Fruit fly (Drosophila melanogaster) whole organism, embryonic: ENCODE measurements around the gene BCAS2.

Source experiments
- Bdp1 ChIP-seq: fragments of 200-800 bp; sonication (Bioruptor generic); optimal IDR thresholded peaks from 3 replicates; lab custom pipeline; 2016; ENCODE audit warnings: missing biosample characterization, missing genetic modification characterization
- Bgb ChIP-seq: fragments of 200-800 bp; sonication (Bioruptor generic); IDR thresholded peaks from 2 replicates; pipeline ENCODE4 v1.3.6; 2022; ENCODE audit warnings: missing biosample characterization, missing genetic modification characterization; ENCODE audit not compliant: partially characterized antibody
- CG10321 ChIP-seq: fragments of 200-800 bp; sonication (Bioruptor generic); IDR thresholded peaks from 2 replicates; pipeline ENCODE4 v1.3.6; 2022; ENCODE audit warnings: missing biosample characterization, missing genetic modification characterization
- CG10431 ChIP-seq: fragments of 200-800 bp; sonication (Bioruptor generic); optimal IDR thresholded peaks from 3 replicates; lab custom pipeline; 2018; ENCODE audit warnings: missing biosample characterization, mild to moderate bottlenecking, missing genetic modification characterization
- CG11560 ChIP-seq: fragments of 200-800 bp; sonication (Bioruptor generic); IDR thresholded peaks from 3 replicates; pipeline ENCODE4 v1.3.6; 2022; ENCODE audit warnings: missing biosample characterization, missing genetic modification characterization
- CG11723 ChIP-seq: fragments of 200-800 bp; sonication (Bioruptor generic); optimal IDR thresholded peaks from 2 replicates; lab custom pipeline; 2017; ENCODE audit warnings: missing biosample characterization, mild to moderate bottlenecking, missing genetic modification characterization
- CG12942 ChIP-seq: fragments of 200-800 bp; sonication (Bioruptor generic); optimal IDR thresholded peaks from 3 replicates; lab custom pipeline; 2016; ENCODE audit warnings: missing biosample characterization, missing genetic modification characterization
- CG1647 ChIP-seq: fragments of 200-800 bp; sonication (Bioruptor generic); optimal IDR thresholded peaks from 3 replicates; lab custom pipeline; 2016; ENCODE audit warnings: missing biosample characterization, missing genetic modification characterization
- CG16779 ChIP-seq: fragments of 200-800 bp; sonication (Bioruptor generic); IDR thresholded peaks from 2 replicates; pipeline ENCODE4 v1.3.6; 2022; ENCODE audit warnings: missing biosample characterization, missing genetic modification characterization
- CG17361 ChIP-seq: fragments of 200-800 bp; sonication (Bioruptor generic); IDR thresholded peaks from 3 replicates; pipeline ENCODE4 v1.3.6; 2022; ENCODE audit warnings: missing biosample characterization, missing genetic modification characterization
- CG17568 ChIP-seq: fragments of 200-800 bp; sonication (Bioruptor generic); optimal IDR thresholded peaks from 2 replicates; lab custom pipeline; 2018; ENCODE audit warnings: missing biosample characterization, mild to moderate bottlenecking, missing genetic modification characterization, moderate library complexity
- CG2116 ChIP-seq: fragments of 200-800 bp; sonication (Bioruptor generic); optimal IDR thresholded peaks from 3 replicates; lab custom pipeline; 2018; ENCODE audit warnings: missing biosample characterization, mild to moderate bottlenecking, missing genetic modification characterization
- CG31224 ChIP-seq: fragments of 200-800 bp; sonication (Bioruptor generic); IDR thresholded peaks from 2 replicates; pipeline ENCODE4 v1.3.6; 2022; ENCODE audit warnings: missing biosample characterization, missing genetic modification characterization
- CG32767 ChIP-seq: fragments of 200-800 bp; sonication (Bioruptor generic); IDR thresholded peaks from 2 replicates; pipeline ENCODE4 v1.3.6; 2022; ENCODE audit warnings: missing biosample characterization, missing genetic modification characterization
- CG43689 ChIP-seq: fragments of 200-800 bp; sonication (Bioruptor generic); IDR thresholded peaks from 2 replicates; pipeline ENCODE4 v1.3.6; 2022; ENCODE audit warnings: missing biosample characterization, missing genetic modification characterization
- CG4854 ChIP-seq: fragments of 200-800 bp; sonication (Bioruptor generic); optimal IDR thresholded peaks from 2 replicates; lab custom pipeline; 2016; ENCODE audit warnings: missing biosample characterization, missing genetic modification characterization, inconsistent platforms
- CG6765 ChIP-seq: fragments of 200-800 bp; sonication (Bioruptor generic); optimal IDR thresholded peaks from 3 replicates; lab custom pipeline; 2017; ENCODE audit warnings: missing biosample characterization, mild to moderate bottlenecking, missing genetic modification characterization
- CG7987 ChIP-seq: fragments of 200-800 bp; sonication (Bioruptor generic); optimal IDR thresholded peaks from 2 replicates; lab custom pipeline; 2018; ENCODE audit warnings: missing biosample characterization, mild to moderate bottlenecking, missing genetic modification characterization, moderate library complexity
- Dp ChIP-seq: fragments of 200-800 bp; sonication (Bioruptor generic); optimal IDR thresholded peaks from 2 replicates; lab custom pipeline; 2018; ENCODE audit warnings: missing biosample characterization, mild to moderate bottlenecking, missing genetic modification characterization, moderate library complexity
- Dref ChIP-seq: fragments of 200-800 bp; sonication (Bioruptor generic); IDR thresholded peaks from 2 replicates; pipeline ENCODE4 v1.3.6; 2022; ENCODE audit warnings: missing biosample characterization, missing genetic modification characterization
- Hmx ChIP-seq: fragments of 200-800 bp; sonication (Bioruptor generic); optimal IDR thresholded peaks from 2 replicates; lab custom pipeline; 2016; ENCODE audit warnings: missing biosample characterization, missing genetic modification characterization
- MBD-R2 ChIP-seq: fragments of 200-800 bp; sonication (Bioruptor generic); IDR thresholded peaks from 2 replicates; pipeline ENCODE4 v1.3.6; 2022; ENCODE audit warnings: missing biosample characterization, missing genetic modification characterization
- Neu2 ChIP-seq: fragments of 200-800 bp; sonication (Bioruptor generic); optimal IDR thresholded peaks from 3 replicates; lab custom pipeline; 2016; ENCODE audit warnings: missing biosample characterization, missing genetic modification characterization, borderline replicate concordance
- Stat92E ChIP-seq, 3 experiments: fragments of >200 bp in 2 of 3; fragments of 200-800 bp in 1 of 3; sonication (Bioruptor generic) in 1 of 3; optimal IDR thresholded peaks; 2 replicates each; lab custom pipeline; 2017 to 2019; ENCODE audit warnings: missing biosample characterization in 3 of 3, missing genetic modification characterization in 3 of 3, mild to moderate bottlenecking in 1 of 3, moderate library complexity in 1 of 3
- TFAM ChIP-seq: fragments of 200-800 bp; sonication (Bioruptor generic); optimal IDR thresholded peaks from 2 replicates; lab custom pipeline; 2017; ENCODE audit warnings: missing biosample characterization, missing genetic modification characterization, inconsistent platforms
- bsh ChIP-seq, 2 experiments: fragments of 200-800 bp; sonication (Bioruptor generic); optimal IDR thresholded peaks; 2 replicates each; lab custom pipeline; 2017 to 2018; ENCODE audit warnings: mild to moderate bottlenecking in 2 of 2, missing biosample characterization in 2 of 2, missing genetic modification characterization in 2 of 2, moderate library complexity in 1 of 2
- chinmo ChIP-seq: fragments of 200-800 bp; sonication (Bioruptor generic); IDR thresholded peaks from 4 replicates; pipeline ENCODE4 v1.3.6; 2022; ENCODE audit warnings: missing biosample characterization, missing genetic modification characterization; ENCODE audit not compliant: partially characterized antibody
- dpn ChIP-seq, 2 experiments: fragments of 200-800 bp; sonication (Bioruptor generic); optimal IDR thresholded peaks; 3 replicates each; lab custom pipeline; 2016; ENCODE audit warnings: missing biosample characterization in 2 of 2, missing genetic modification characterization in 2 of 2
- ewg ChIP-seq: fragments of 200-800 bp; sonication (Bioruptor generic); optimal IDR thresholded peaks from 3 replicates; lab custom pipeline; 2017; ENCODE audit warnings: mild to moderate bottlenecking, missing biosample characterization, missing genetic modification reagents, missing genetic modification characterization
- gem ChIP-seq: fragments of 200-800 bp; sonication (Bioruptor generic); optimal IDR thresholded peaks from 2 replicates; lab custom pipeline; 2019; ENCODE audit warnings: missing biosample characterization, mild to moderate bottlenecking, missing genetic modification characterization, moderate library complexity
- hbn ChIP-seq: fragments of 200-800 bp; sonication (Bioruptor generic); IDR thresholded peaks from 2 replicates; pipeline ENCODE4 v1.3.6; 2022; ENCODE audit warnings: missing biosample characterization, missing genetic modification characterization; ENCODE audit not compliant: partially characterized antibody
- hkb ChIP-seq, 2 experiments: fragments of 200-800 bp in 1 of 2; fragments of >200 bp in 1 of 2; sonication (Bioruptor generic) in 1 of 2; IDR thresholded peaks in 1 of 2; optimal IDR thresholded peaks in 1 of 2; 2 replicates each; pipeline versions ENCODE4 v1.3.6 to Lab custom; 2017 to 2022; ENCODE audit warnings: missing biosample characterization in 1 of 2, missing genetic modification characterization in 1 of 2
- insv ChIP-seq, 2 experiments: fragments of 200-800 bp; sonication (Bioruptor generic); optimal IDR thresholded peaks; 3 replicates each; lab custom pipeline; 2016 to 2018; ENCODE audit warnings: missing biosample characterization in 2 of 2, missing genetic modification characterization in 2 of 2
- nau ChIP-seq: fragments of 200-800 bp; sonication (Bioruptor generic); optimal IDR thresholded peaks from 3 replicates; lab custom pipeline; 2017; ENCODE audit warnings: missing biosample characterization, mild to moderate bottlenecking, missing genetic modification characterization, missing genetic modification reagents
- row ChIP-seq: fragments of 200-800 bp; sonication (Bioruptor generic); IDR thresholded peaks from 3 replicates; pipeline ENCODE4 v1.3.6; 2022; ENCODE audit warnings: missing biosample characterization, missing genetic modification characterization
- sim ChIP-seq: fragments of 200-800 bp; sonication (Bioruptor generic); IDR thresholded peaks from 2 replicates; pipeline ENCODE4 v1.3.6; 2022; ENCODE audit warnings: missing biosample characterization, missing genetic modification characterization
- sr ChIP-seq: fragments of 200-800 bp; sonication (Bioruptor generic); IDR thresholded peaks from 3 replicates; pipeline ENCODE4 v1.3.6; 2022; ENCODE audit warnings: missing biosample characterization, missing genetic modification characterization
- sug ChIP-seq: fragments of 200-800 bp; optimal IDR thresholded peaks from 2 replicates; lab custom pipeline; 2019; ENCODE audit warnings: missing biosample characterization, mild to moderate bottlenecking, missing genetic modification characterization, moderate library complexity
- tgo ChIP-seq: fragments of 200-800 bp; sonication (Bioruptor generic); IDR thresholded peaks from 3 replicates; pipeline ENCODE4 v1.3.6; 2022; ENCODE audit warnings: missing biosample characterization, missing genetic modification characterization
- tll ChIP-seq, 2 experiments: fragments of 200-800 bp in 1 of 2; fragments of >200 bp in 1 of 2; sonication (Bioruptor generic) in 1 of 2; optimal IDR thresholded peaks; 2 replicates each; lab custom pipeline; 2017 to 2019; ENCODE audit warnings: missing biosample characterization in 2 of 2, missing genetic modification characterization in 2 of 2, mild to moderate bottlenecking in 1 of 2, moderate library complexity in 1 of 2
- twi ChIP-seq: fragments of 200-800 bp; optimal IDR thresholded peaks from 2 replicates; lab custom pipeline; 2019; ENCODE audit warnings: missing biosample characterization, mild to moderate bottlenecking, missing genetic modification characterization, moderate library complexity
- zen ChIP-seq: fragments of 200-800 bp; sonication (Bioruptor generic); optimal IDR thresholded peaks from 3 replicates; lab custom pipeline; 2018; ENCODE audit warnings: missing biosample characterization, mild to moderate bottlenecking, missing genetic modification characterization, moderate library complexity

Gene BCAS2

DNA sequence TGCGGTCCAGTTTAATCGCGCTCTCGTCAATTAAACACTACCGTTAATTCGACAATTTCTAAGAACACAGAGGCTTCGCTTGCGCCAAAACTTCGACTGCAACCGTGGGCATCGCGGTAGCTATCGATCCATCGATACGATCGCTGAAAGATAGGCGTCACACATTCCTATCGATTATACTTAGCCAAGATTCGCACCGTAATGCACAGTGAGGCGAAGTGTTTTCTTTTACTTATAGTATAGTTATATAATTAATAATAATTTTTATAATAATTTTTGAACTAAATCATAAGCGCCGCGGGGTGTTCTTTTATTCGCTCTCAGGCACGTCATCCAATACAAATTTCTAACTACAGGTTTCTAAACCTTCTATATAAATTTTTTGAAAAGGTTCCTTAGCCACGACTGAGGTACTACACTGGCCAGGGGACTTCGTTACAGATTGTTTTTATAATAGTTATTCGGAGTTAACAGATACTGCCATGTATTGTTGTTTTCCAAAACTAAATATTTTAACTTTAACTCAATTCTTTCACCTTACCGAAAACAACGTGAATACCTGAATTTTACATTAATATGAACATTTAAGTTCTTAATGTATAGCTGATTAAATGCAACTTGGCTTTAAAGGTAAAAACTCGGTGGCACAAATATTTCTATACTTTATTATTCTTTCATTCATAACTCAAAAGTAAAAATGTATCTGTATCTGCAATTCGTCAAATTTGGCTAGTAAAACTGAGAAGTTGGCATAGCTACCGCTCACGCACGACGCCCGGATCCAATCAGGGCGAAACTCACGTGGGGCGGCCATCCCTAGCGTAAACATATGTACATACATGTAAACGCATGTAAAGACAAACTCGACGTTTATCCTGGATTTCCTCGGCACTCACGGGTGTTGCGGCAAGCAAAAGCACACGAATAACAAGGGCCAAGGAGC lies 15.9 kb upstream of the BCAS2 start, which contains the start of the genes NSD and BOD1 (continued):
- TF ChIP-seq Stat92E (GFP tag; optimal IDR thresholded peaks at IDR 0.05; lab: Kevin White, UChicago) (no peak), CG1647 (peak; percentile 27), CG17361 (peak; percentile 87; the same call in 2 of the 3 replicates), CG16779 (GFP tag; lab: Robert Waterston, UW) (no peak; the same call in 1 of the 2 replicates), gem (tag; lab: Kevin White, UChicago) (peak; percentile 78)
- TF ChIP-seq, all 482 proteins: peak for 250

DNA sequence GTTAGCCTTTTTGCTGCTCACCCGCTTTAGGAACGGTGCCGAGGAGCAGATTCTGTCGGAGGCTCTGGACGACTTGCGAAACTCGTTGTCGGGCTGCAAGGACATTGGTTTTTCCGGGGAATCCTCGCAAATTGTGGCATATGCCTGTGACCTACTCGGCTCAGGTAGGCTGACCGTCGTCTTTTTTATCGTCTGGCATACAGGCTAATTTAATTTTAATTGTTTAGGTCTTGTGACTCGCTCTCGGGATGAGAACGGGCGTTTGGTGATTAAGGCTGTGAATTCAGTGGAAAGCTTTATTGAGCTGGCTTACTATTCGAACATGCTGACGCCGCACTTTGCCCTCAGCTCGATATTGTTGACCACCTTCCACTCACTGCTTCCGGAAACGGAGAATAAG lies 9.3 kb upstream of the BCAS2 start:
- TF ChIP-seq insv (GFP tag; optimal IDR thresholded peaks at IDR 0.05; lab: Kevin White, UChicago) (no peak), Neu2 (GFP tag; lab: Kevin White, UChicago) (peak; percentile 31), tll (GFP tag; optimal IDR thresholded peaks at IDR 0.05; lab: Kevin White, UChicago) (peak in 1 of 2 experiments; percentile 52), sim (GFP tag; lab: Robert Waterston, UW) (no peak), dpn (GFP tag; optimal IDR thresholded peaks at IDR 0.05; lab: Kevin White, UChicago) (no peak), nau (no peak), Bdp1 (no peak), zen (tag; lab: Kevin White, UChicago) (peak; percentile 98), twi (tag; lab: Kevin White, UChicago) (peak; percentile 44), CG43689 (GFP tag; lab: Robert Waterston, UW) (no peak), bsh (GFP tag; optimal IDR thresholded peaks at IDR 0.05; lab: Kevin White, UChicago) (no peak), tgo (GFP tag; lab: Robert Waterston, UW) (no peak)

DNA sequence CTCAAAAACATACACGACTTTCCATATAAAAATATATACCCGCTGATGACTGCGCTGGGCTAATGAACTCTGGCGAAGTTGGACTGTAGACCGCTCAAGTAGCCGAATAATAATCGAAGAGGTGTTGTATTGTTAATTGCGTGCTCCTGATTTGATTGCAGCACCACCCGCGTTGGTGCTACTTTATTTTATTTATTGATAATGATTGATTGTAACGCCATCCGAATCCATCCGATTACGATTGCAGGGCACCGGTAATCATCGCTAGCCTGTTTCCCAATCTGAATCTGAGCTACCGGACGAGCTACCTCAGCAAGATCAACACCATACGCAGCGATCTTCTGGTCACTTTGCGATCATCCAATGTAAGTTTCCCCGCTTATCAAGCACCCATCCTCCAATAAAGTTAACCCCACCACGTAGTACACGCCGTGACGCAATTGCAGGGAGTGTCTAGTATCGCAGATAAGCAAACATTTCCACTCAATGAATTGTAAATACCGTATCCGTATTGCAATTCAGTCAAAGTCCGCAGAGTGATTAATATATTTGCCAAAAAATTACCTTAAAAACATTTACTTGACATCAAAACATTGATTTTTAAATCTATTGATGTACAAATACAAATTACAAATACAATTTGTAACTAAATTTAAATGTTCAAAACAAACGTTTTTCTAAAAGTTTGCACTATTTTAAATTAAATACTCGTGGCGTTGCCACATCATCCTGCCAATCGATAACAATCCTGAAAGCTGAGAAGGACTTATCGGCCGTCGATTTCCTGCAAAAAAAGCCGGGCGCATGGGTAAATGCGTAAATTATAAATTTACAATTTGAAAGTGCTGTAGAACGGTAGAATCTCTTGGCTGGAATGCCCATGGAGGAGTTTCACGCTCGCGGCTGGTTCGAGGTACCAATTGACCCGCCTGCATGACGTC lies 7.1 kb upstream of the BCAS2 start:
- TF ChIP-seq Bgb (GFP tag; lab: Robert Waterston, UW) = 0 out of 2 replicates have a peak, but pooled peaks have one; percentile 12
- TF ChIP-seq Dref (GFP tag; lab: Robert Waterston, UW) = peak; percentile 59
- no peak for TF ChIP-seq CG31224
- TF ChIP-seq CG7987 (GFP tag; lab: Kevin White, UChicago) = peak; percentile 21
- no peak for TF ChIP-seq CG32767 (GFP tag; lab: Robert Waterston, UW)
- TF ChIP-seq TFAM (GFP tag; lab: Kevin White, UChicago) = no peak
- no peak for TF ChIP-seq CG10321
- no peak for TF ChIP-seq hkb (optimal IDR thresholded peaks at IDR 0.05; lab: Kevin White, UChicago)
- no peak for TF ChIP-seq hkb (GFP tag; IDR thresholded peaks at IDR 0.05; lab: Robert Waterston, UW)
- no peak for TF ChIP-seq row
- no peak for TF ChIP-seq hbn
- TF ChIP-seq MBD-R2 (GFP tag; lab: Robert Waterston, UW) = 0 out of 2 replicates have a peak, but pooled peaks have one; percentile 25
- TF ChIP-seq CG2116 (GFP tag; lab: Kevin White, UChicago) = peak; percentile 59
- TF ChIP-seq CG12942 = no peak
- TF ChIP-seq chinmo (GFP tag; lab: Robert Waterston, UW) = 0 out of 4 replicates have a peak, but pooled peaks have one; percentile 47
- no peak for TF ChIP-seq CG6765 (GFP tag; lab: Kevin White, UChicago)
- no peak for TF ChIP-seq sr (GFP tag; lab: Robert Waterston, UW)
- TF ChIP-seq ewg (GFP tag; lab: Kevin White, UChicago) = peak; percentile 29
- TF ChIP-seq CG4854 (GFP tag; lab: Kevin White, UChicago) = no peak
- TF ChIP-seq CG11560 (tag; lab: Robert Waterston, UW) = no peak
- TF ChIP-seq CG17568 (GFP tag; lab: Kevin White, UChicago) = no peak
- peak; percentile 94 for TF ChIP-seq sug
- TF ChIP-seq CG11723 (GFP tag; lab: Kevin White, UChicago) = no peak
- TF ChIP-seq Dp (GFP tag; lab: Kevin White, UChicago) = peak; percentile 53
- TF ChIP-seq Hmx (GFP tag; lab: Kevin White, UChicago) = no peak
- TF ChIP-seq CG10431 = no peak
